Fruit fly (Drosophila melanogaster) whole organism, embryonic: ENCODE measurements around the gene CG6041.
A peak's percentile ranks its signal among the peaks of the same experiment; 100 is the strongest.

Source experiments
- Awh ChIP-seq: fragments of 200-800 bp; sonication (Bioruptor generic); IDR thresholded peaks from 2 replicates; pipeline ENCODE4, ENCODE4 v1.3.6; 2022; ENCODE audit warnings: missing biosample characterization, missing genetic modification characterization
- Bteb2 ChIP-seq: fragments of 200-800 bp; sonication (Bioruptor generic); optimal IDR thresholded peaks from 2 replicates; lab custom pipeline; 2016; ENCODE audit warnings: missing biosample characterization, missing genetic modification characterization
- CG1024 ChIP-seq: fragments of 200-800 bp; sonication (Bioruptor generic); IDR thresholded peaks from 2 replicates; pipeline ENCODE4 v1.3.6; 2022; ENCODE audit warnings: missing biosample characterization, missing genetic modification characterization
- CG10565 ChIP-seq: fragments of 200-800 bp; sonication (Bioruptor generic); optimal IDR thresholded peaks from 3 replicates; lab custom pipeline; 2016; ENCODE audit warnings: missing biosample characterization, mild to moderate bottlenecking, missing genetic modification characterization
- CG11398 ChIP-seq: fragments of 200-800 bp; sonication (Bioruptor generic); optimal IDR thresholded peaks from 2 replicates; lab custom pipeline; 2016; ENCODE audit warnings: missing biosample characterization, missing genetic modification characterization
- CG11456 ChIP-seq: fragments of 200-800 bp; sonication (Bioruptor generic); IDR thresholded peaks from 3 replicates; pipeline ENCODE4 v1.3.6; 2022; ENCODE audit warnings: missing biosample characterization, missing genetic modification characterization
- CG11560 ChIP-seq: fragments of 200-800 bp; sonication (Bioruptor generic); IDR thresholded peaks from 3 replicates; pipeline ENCODE4 v1.3.6; 2022; ENCODE audit warnings: missing biosample characterization, missing genetic modification characterization
- CG12219 ChIP-seq: fragments of 200-800 bp; sonication (Bioruptor generic); optimal IDR thresholded peaks from 3 replicates; lab custom pipeline; 2018; ENCODE audit warnings: missing biosample characterization, mild to moderate bottlenecking, missing genetic modification characterization
- CG12769 ChIP-seq: fragments of 200-800 bp; sonication (Bioruptor generic); optimal IDR thresholded peaks from 2 replicates; lab custom pipeline; 2019; ENCODE audit warnings: missing biosample characterization, mild to moderate bottlenecking, missing genetic modification characterization, moderate library complexity
- CG13287 ChIP-seq: fragments of 200-800 bp; sonication (Bioruptor generic); IDR thresholded peaks from 2 replicates; pipeline ENCODE4 v1.3.6; 2022; ENCODE audit warnings: missing biosample characterization, missing genetic modification characterization; ENCODE audit not compliant: partially characterized antibody
- CG13775 ChIP-seq: fragments of 200-800 bp; sonication (Bioruptor generic); optimal IDR thresholded peaks from 3 replicates; lab custom pipeline; 2017; ENCODE audit warnings: missing biosample characterization, mild to moderate bottlenecking, missing genetic modification characterization
- CG15479 ChIP-seq: fragments of 200-800 bp; sonication (Bioruptor generic); optimal IDR thresholded peaks from 3 replicates; lab custom pipeline; 2019; ENCODE audit warnings: missing biosample characterization, mild to moderate bottlenecking, missing genetic modification characterization, moderate library complexity
- CG15696 ChIP-seq: fragments of 200-800 bp; sonication (Bioruptor generic); optimal IDR thresholded peaks from 2 replicates; lab custom pipeline; 2019; ENCODE audit warnings: missing biosample characterization, mild to moderate bottlenecking, missing genetic modification characterization, moderate library complexity
- CG1603 ChIP-seq: fragments of 200-800 bp; sonication (Bioruptor generic); optimal IDR thresholded peaks from 2 replicates; lab custom pipeline; 2019; ENCODE audit warnings: missing biosample characterization, mild to moderate bottlenecking, missing genetic modification characterization, moderate library complexity
- CG17328 ChIP-seq: fragments of 200-800 bp; sonication (Bioruptor generic); IDR thresholded peaks from 2 replicates; pipeline ENCODE4 v1.3.6; 2022; ENCODE audit warnings: missing biosample characterization, missing genetic modification characterization
- CG17361 ChIP-seq: fragments of 200-800 bp; sonication (Bioruptor generic); IDR thresholded peaks from 3 replicates; pipeline ENCODE4 v1.3.6; 2022; ENCODE audit warnings: missing biosample characterization, missing genetic modification characterization
- CG4360 ChIP-seq: fragments of 200-800 bp; sonication (Bioruptor generic); IDR thresholded peaks from 2 replicates; pipeline ENCODE4 v1.3.6; 2022; ENCODE audit warnings: missing biosample characterization, missing genetic modification characterization
- CG6175 ChIP-seq: fragments of 200-800 bp; sonication (Bioruptor generic); IDR thresholded peaks from 3 replicates; pipeline ENCODE4 v1.3.6; 2022; ENCODE audit warnings: missing biosample characterization, missing genetic modification characterization
- CG7372 ChIP-seq: fragments of 200-800 bp; sonication (Bioruptor generic); IDR thresholded peaks from 2 replicates; pipeline ENCODE4 v1.3.6; 2022; ENCODE audit warnings: missing biosample characterization, missing genetic modification characterization
- CG8478 ChIP-seq: fragments of >200 bp; optimal IDR thresholded peaks from 2 replicates; lab custom pipeline; 2018
- CG8924 ChIP-seq: fragments of 200-800 bp; optimal IDR thresholded peaks from 3 replicates; lab custom pipeline; 2019; ENCODE audit warnings: missing biosample characterization, mild to moderate bottlenecking, missing genetic modification characterization, moderate library complexity
- CG9727 ChIP-seq: fragments of 200-800 bp; sonication (Bioruptor generic); optimal IDR thresholded peaks from 3 replicates; lab custom pipeline; 2017; ENCODE audit warnings: missing biosample characterization, mild to moderate bottlenecking, missing genetic modification characterization
- Camta ChIP-seq: fragments of 200-800 bp; sonication (Bioruptor generic); optimal IDR thresholded peaks from 2 replicates; lab custom pipeline; 2016; ENCODE audit warnings: missing biosample characterization, missing genetic modification characterization
- Fer1 ChIP-seq: fragments of 200-800 bp; sonication (Bioruptor generic); optimal IDR thresholded peaks from 2 replicates; lab custom pipeline; 2017; ENCODE audit warnings: missing biosample characterization, mild to moderate bottlenecking, missing genetic modification characterization
- Gsc ChIP-seq: fragments of 200-800 bp; sonication (Bioruptor generic); IDR thresholded peaks from 2 replicates; pipeline ENCODE4 v1.3.6; 2022; ENCODE audit warnings: missing biosample characterization, missing genetic modification characterization
- H2.0 ChIP-seq: fragments of 200-800 bp; sonication (Bioruptor generic); IDR thresholded peaks from 2 replicates; pipeline ENCODE4 v1.3.6; 2022; ENCODE audit warnings: missing biosample characterization, missing genetic modification characterization
- HmgD ChIP-seq: fragments of 200-800 bp; sonication (Bioruptor generic); optimal IDR thresholded peaks from 3 replicates; lab custom pipeline; 2016; ENCODE audit warnings: missing biosample characterization, missing genetic modification characterization
- Hr78 ChIP-seq, 2 experiments: fragments of 200-800 bp in 1 of 2; fragments of >200 bp in 1 of 2; sonication (Bioruptor generic) in 1 of 2; optimal IDR thresholded peaks; 2 replicates each; lab custom pipeline; 2017 to 2019; ENCODE audit warnings: missing biosample characterization in 2 of 2, missing genetic modification characterization in 2 of 2, mild to moderate bottlenecking in 1 of 2, moderate library complexity in 1 of 2
- Meics ChIP-seq: fragments of 200-800 bp; sonication (Bioruptor generic); optimal IDR thresholded peaks from 2 replicates; lab custom pipeline; 2017; ENCODE audit warnings: missing biosample characterization, mild to moderate bottlenecking, missing genetic modification characterization
- Myb ChIP-seq: fragments of 200-800 bp; sonication (Bioruptor generic); optimal IDR thresholded peaks from 2 replicates; lab custom pipeline; 2016; ENCODE audit warnings: missing biosample characterization, missing genetic modification characterization
- Oli ChIP-seq: fragments of 200-800 bp; sonication (Bioruptor generic); optimal IDR thresholded peaks from 2 replicates; lab custom pipeline; 2018; ENCODE audit warnings: missing biosample characterization, mild to moderate bottlenecking, missing genetic modification characterization, moderate library complexity
- PHDP ChIP-seq: fragments of 200-800 bp; sonication (Bioruptor generic); optimal IDR thresholded peaks from 3 replicates; lab custom pipeline; 2018; ENCODE audit warnings: missing biosample characterization, mild to moderate bottlenecking, missing genetic modification characterization, moderate library complexity
- Spps ChIP-seq: fragments of 200-800 bp; sonication (Bioruptor generic); optimal IDR thresholded peaks from 2 replicates; lab custom pipeline; 2018; ENCODE audit warnings: missing biosample characterization, mild to moderate bottlenecking, missing genetic modification characterization
- ara ChIP-seq: fragments of 200-800 bp; sonication (Bioruptor generic); IDR thresholded peaks from 2 replicates; pipeline ENCODE4 v1.3.6; 2022; ENCODE audit warnings: missing biosample characterization, missing genetic modification characterization
- az2 ChIP-seq: fragments of 200-800 bp; sonication (Bioruptor generic); optimal IDR thresholded peaks from 3 replicates; lab custom pipeline; 2016; ENCODE audit warnings: missing biosample characterization, missing genetic modification characterization
- bigmax ChIP-seq: fragments of 200-800 bp; sonication (Bioruptor generic); optimal IDR thresholded peaks from 2 replicates; lab custom pipeline; 2018; ENCODE audit warnings: missing biosample characterization, mild to moderate bottlenecking, missing genetic modification characterization
- exex ChIP-seq: fragments of 200-800 bp; sonication (Bioruptor generic); optimal IDR thresholded peaks from 4 replicates; lab custom pipeline; 2018; ENCODE audit warnings: missing biosample characterization, mild to moderate bottlenecking, missing genetic modification characterization, moderate library complexity
- gcm2 ChIP-seq: fragments of 200-800 bp; sonication (Bioruptor generic); optimal IDR thresholded peaks from 2 replicates; lab custom pipeline; 2016; ENCODE audit warnings: missing biosample characterization, missing genetic modification characterization
- gem ChIP-seq: fragments of 200-800 bp; sonication (Bioruptor generic); optimal IDR thresholded peaks from 2 replicates; lab custom pipeline; 2019; ENCODE audit warnings: missing biosample characterization, mild to moderate bottlenecking, missing genetic modification characterization, moderate library complexity
- insv ChIP-seq, 2 experiments: fragments of 200-800 bp; sonication (Bioruptor generic); optimal IDR thresholded peaks; 3 replicates each; lab custom pipeline; 2016 to 2018; ENCODE audit warnings: missing biosample characterization in 2 of 2, missing genetic modification characterization in 2 of 2
- jigr1 ChIP-seq: fragments of 200-800 bp; sonication (Bioruptor generic); IDR thresholded peaks from 3 replicates; pipeline ENCODE4 v1.3.6; 2022; ENCODE audit warnings: missing biosample characterization, missing genetic modification characterization
- jumu ChIP-seq: fragments of 200-800 bp; sonication (Bioruptor generic); optimal IDR thresholded peaks from 3 replicates; lab custom pipeline; 2016; ENCODE audit warnings: missing biosample characterization, missing genetic modification characterization
- kay ChIP-seq: fragments of 200-800 bp; sonication (Bioruptor generic); optimal IDR thresholded peaks from 2 replicates; lab custom pipeline; 2016; ENCODE audit warnings: missing biosample characterization, missing genetic modification characterization
- otp ChIP-seq: fragments of 200-800 bp; sonication (Bioruptor generic); IDR thresholded peaks from 3 replicates; pipeline ENCODE4, ENCODE4 v1.3.6; 2022; ENCODE audit warnings: missing biosample characterization, missing genetic modification characterization
- ro ChIP-seq: fragments of 200-800 bp; sonication (Bioruptor generic); IDR thresholded peaks from 2 replicates; pipeline ENCODE4 v1.3.6; 2022; ENCODE audit warnings: missing biosample characterization, missing genetic modification characterization
- sisA ChIP-seq: fragments of 200-800 bp; sonication (Bioruptor generic); IDR thresholded peaks from 2 replicates; pipeline ENCODE4 v1.3.6; 2022; ENCODE audit warnings: missing biosample characterization, missing genetic modification characterization
- usp ChIP-seq: fragments of >200 bp; optimal IDR thresholded peaks from 2 replicates; lab custom pipeline; 2017; ENCODE audit warnings: missing biosample characterization, missing genetic modification characterization
- vvl ChIP-seq: fragments of 200-800 bp; sonication (Bioruptor generic); IDR thresholded peaks from 2 replicates; pipeline ENCODE4 v1.3.6; 2022; ENCODE audit warnings: missing biosample characterization, missing genetic modification characterization
- z ChIP-seq: fragments of 200-800 bp; sonication (Bioruptor generic); IDR thresholded peaks from 3 replicates; pipeline ENCODE4 v1.3.6; 2022; ENCODE audit warnings: missing biosample characterization, missing genetic modification characterization
- zfh1 ChIP-seq: fragments of 200-800 bp; sonication (Bioruptor generic); IDR thresholded peaks from 3 replicates; pipeline ENCODE4 v1.3.6; 2022; ENCODE audit warnings: missing biosample characterization, missing genetic modification characterization

CG6041 gene

DNA sequence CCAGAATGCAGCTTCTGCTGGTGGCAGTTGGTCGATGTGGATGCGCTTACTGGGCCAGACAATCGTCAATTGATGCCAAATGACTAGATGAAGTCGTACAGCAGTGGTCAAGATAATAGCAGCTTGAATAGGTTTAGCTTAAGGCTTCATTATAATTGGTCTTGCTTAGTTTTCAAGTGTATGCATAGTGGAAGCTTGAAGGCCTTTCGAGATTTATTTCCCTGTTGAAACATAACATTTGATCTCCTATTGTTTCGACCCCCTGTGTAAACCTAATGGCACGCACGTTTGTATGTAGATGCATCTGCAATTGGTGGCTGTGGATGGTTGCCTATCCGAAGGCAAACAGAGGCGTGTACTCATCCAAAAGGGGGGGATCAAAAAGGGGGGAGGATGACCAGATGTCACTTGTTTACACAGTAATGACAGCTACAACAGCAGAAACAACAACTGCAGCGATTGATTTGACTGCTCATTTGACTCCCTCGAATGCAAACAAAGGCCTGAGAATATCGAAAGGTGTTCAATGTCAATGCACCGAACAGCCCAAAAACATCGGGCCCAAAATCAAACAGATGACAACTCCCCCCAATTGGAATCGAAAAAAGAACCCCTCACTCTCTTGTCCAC, 20.2 kb downstream of the CG6041 start (continued):
- TF ChIP-seq Hr78 (GFP tag; optimal IDR thresholded peaks at IDR 0.05; lab: Kevin White, UChicago), result no peak
- TF ChIP-seq kay (GFP tag; lab: Kevin White, UChicago), result no peak
- TF ChIP-seq CG12769, result no peak
- no peak for TF ChIP-seq CG10565 (GFP tag; lab: Kevin White, UChicago)
- no peak for TF ChIP-seq HmgD (GFP tag; lab: Kevin White, UChicago)
- TF ChIP-seq Bteb2 (GFP tag; lab: Kevin White, UChicago), result no peak
- TF ChIP-seq gem (tag; lab: Kevin White, UChicago), result peak; percentile 52
- peak; percentile 50 for TF ChIP-seq Oli (tag; lab: Kevin White, UChicago)
- TF ChIP-seq Gsc (GFP tag; lab: Robert Waterston, UW), result no peak
- TF ChIP-seq CG11398, result peak; percentile 0
- peak; percentile 63; the same call in 1 of the 2 replicates for TF ChIP-seq ara (GFP tag; lab: Robert Waterston, UW)
- peak; percentile 40 for TF ChIP-seq CG9727
- peak; percentile 42; the same call in 1 of the 2 replicates for TF ChIP-seq Awh (GFP tag; lab: Robert Waterston, UW)
- peak; percentile 40; the same call in 1 of the 2 replicates for TF ChIP-seq CG1024 (GFP tag; lab: Robert Waterston, UW)
- TF ChIP-seq insv (GFP tag; optimal IDR thresholded peaks at IDR 0.05; lab: Kevin White, UChicago), result no peak
- no peak for TF ChIP-seq CG15479
- no peak for TF ChIP-seq Myb (GFP tag; lab: Kevin White, UChicago)
- no peak for TF ChIP-seq usp (GFP tag; lab: Kevin White, UChicago)
- no peak for TF ChIP-seq CG8478
- TF ChIP-seq bigmax (GFP tag; lab: Kevin White, UChicago), result no peak
- TF ChIP-seq sisA (GFP tag; lab: Robert Waterston, UW), result peak; percentile 40; the same call in 1 of the 2 replicates
- peak; percentile 43 for TF ChIP-seq az2 (GFP tag; lab: Kevin White, UChicago)
- TF ChIP-seq otp (GFP tag; lab: Robert Waterston, UW), result peak; percentile 65; the same call in 1 of the 3 replicates
- TF ChIP-seq Meics (GFP tag; lab: Kevin White, UChicago), result no peak
- 0 out of 3 replicates have a peak, but pooled peaks have one; percentile 47 for TF ChIP-seq CG11456 (GFP tag; lab: Robert Waterston, UW)
- TF ChIP-seq Spps, result no peak
- TF ChIP-seq Camta (GFP tag; lab: Kevin White, UChicago), result peak; percentile 7
- TF ChIP-seq CG1603 (tag; lab: Kevin White, UChicago), result peak; percentile 69
- TF ChIP-seq CG13287, result no peak
- no peak for TF ChIP-seq CG7372 (GFP tag; lab: Robert Waterston, UW)
- peak; percentile 4 for TF ChIP-seq CG13775 (GFP tag; lab: Kevin White, UChicago)
- no peak for TF ChIP-seq exex
- peak; percentile 9 for TF ChIP-seq CG8924 (tag; lab: Kevin White, UChicago)
- TF ChIP-seq H2.0, result 0 out of 2 replicates have a peak, but pooled peaks have one; percentile 20
- TF ChIP-seq gcm2 (GFP tag; lab: Kevin White, UChicago), result no peak
- peak; percentile 21 for TF ChIP-seq CG15696
- TF ChIP-seq CG11560 (tag; lab: Robert Waterston, UW), result 0 out of 3 replicates have a peak, but pooled peaks have one; percentile 22
- no peak for TF ChIP-seq Fer1 (GFP tag; lab: Kevin White, UChicago)
- no peak for TF ChIP-seq CG6175 (GFP tag; lab: Robert Waterston, UW)
- TF ChIP-seq CG17361 (GFP tag; lab: Robert Waterston, UW), result peak; percentile 40; the same call in 1 of the 3 replicates
- TF ChIP-seq CG17328 (GFP tag; lab: Robert Waterston, UW), result peak; percentile 30; the same call in 1 of the 2 replicates
- peak; percentile 0 for TF ChIP-seq PHDP
- 0 out of 2 replicates have a peak, but pooled peaks have one; percentile 26 for TF ChIP-seq CG4360 (GFP tag; lab: Robert Waterston, UW)
- TF ChIP-seq jigr1 (GFP tag; lab: Robert Waterston, UW), result 0 out of 3 replicates have a peak, but pooled peaks have one; percentile 16
- TF ChIP-seq z (GFP tag; lab: Robert Waterston, UW), result 0 out of 3 replicates have a peak, but pooled peaks have one; percentile 5
- peak; percentile 14 for TF ChIP-seq CG12219
- peak; percentile 25 for TF ChIP-seq jumu
- TF ChIP-seq ro (GFP tag; lab: Robert Waterston, UW), result no peak
- TF ChIP-seq vvl, result peak; percentile 74
- TF ChIP-seq zfh1 (GFP tag; lab: Robert Waterston, UW), result peak; percentile 65
